Fruit fly (Drosophila melanogaster): ENCODE measurements around the gene CG32407.

DNA sequence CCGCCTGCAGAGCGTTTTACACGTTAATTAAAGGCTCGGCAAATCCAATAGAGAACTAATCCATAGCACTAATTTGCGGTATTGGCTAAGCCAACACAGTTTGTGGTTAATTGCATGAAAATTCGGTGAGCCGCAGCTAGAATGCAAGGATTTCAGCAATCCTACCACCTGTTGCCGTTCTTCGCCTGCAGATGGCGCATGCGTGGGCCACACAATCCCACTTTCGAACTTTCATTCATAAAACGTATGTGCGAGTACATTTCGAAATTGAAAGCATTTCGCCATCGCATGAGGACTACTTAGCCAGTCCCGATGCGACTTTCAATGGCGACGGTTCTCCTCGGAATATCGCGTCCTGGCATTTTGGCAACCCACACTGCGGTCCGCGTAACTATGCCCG is 14.8 kb upstream of the CG32407 start, which contains the start of gene CG13288:
- TF ChIP-seq sima (GFP tag; optimal IDR thresholded peaks at IDR 0.05) (no peak), Hr78 (GFP tag; optimal IDR thresholded peaks at IDR 0.05) (no peak), Hr39 (optimal IDR thresholded peaks at IDR 0.05) (no peak), CG2889 (GFP tag; IDR thresholded peaks at IDR 0.05) (no peak), Ets97D (GFP tag; optimal IDR thresholded peaks at IDR 0.05) (no peak), E2f2 (GFP tag; IDR thresholded peaks at IDR 0.05) (no peak), CG9817 (tag; optimal IDR thresholded peaks at IDR 0.05) (no peak), CG15073 (GFP tag; optimal IDR thresholded peaks at IDR 0.05) (no peak), vnd (GFP tag; IDR thresholded peaks at IDR 0.05; ENCODE audit: partially characterized antibody) (no peak), Mad (GFP tag; optimal IDR thresholded peaks at IDR 0.05) (no peak), CG9215 (GFP tag; IDR thresholded peaks at IDR 0.05) (no peak), Mrtf (GFP tag; IDR thresholded peaks at IDR 0.05) (no peak)

All from whole organism, embryonic.